Fruit fly (Drosophila melanogaster) whole organism, adult: ENCODE results near the gene CG17207.

Experiments used
- CG11617 ChIP-seq: fragments of 200-800 bp; sonication (Bioruptor generic); optimal IDR thresholded peaks from 2 replicates; lab custom pipeline; 2017; ENCODE audit warnings: mild to moderate bottlenecking, missing biosample characterization, missing genetic modification reagents, missing genetic modification characterization
- CG1620 ChIP-seq: fragments of 200-800 bp; sonication (Bioruptor generic); optimal IDR thresholded peaks from 2 replicates; lab custom pipeline; 2016; ENCODE audit warnings: missing biosample characterization, missing genetic modification characterization
- CG7045 ChIP-seq: fragments of 200-800 bp; sonication (Bioruptor generic); optimal IDR thresholded peaks from 2 replicates; lab custom pipeline; 2017; ENCODE audit warnings: missing biosample characterization, mild to moderate bottlenecking, missing genetic modification characterization
- Crg-1 ChIP-seq: fragments of 200-800 bp; sonication (Bioruptor generic); optimal IDR thresholded peaks from 2 replicates; lab custom pipeline; 2016; ENCODE audit warnings: missing biosample characterization, missing genetic modification characterization
- cic ChIP-seq: fragments of 200-800 bp; sonication (Bioruptor generic); optimal IDR thresholded peaks from 2 replicates; lab custom pipeline; 2017; ENCODE audit warnings: missing biosample characterization, mild to moderate bottlenecking, missing genetic modification characterization, moderate library complexity
- pad ChIP-seq: fragments of 200-800 bp; sonication (Bioruptor generic); optimal IDR thresholded peaks from 3 replicates; lab custom pipeline; 2017; ENCODE audit warnings: missing biosample characterization, missing genetic modification characterization, mild to moderate bottlenecking, moderate library complexity, missing genetic modification reagents

- TF ChIP-seq CG11617 (GFP tag; lab: Kevin White, UChicago) (no peak), pad (GFP tag; lab: Kevin White, UChicago) (no peak), CG1620 (GFP tag; lab: Kevin White, UChicago) (no peak), cic (peak; percentile 39), CG7045 (no peak), Crg-1 (GFP tag; lab: Kevin White, UChicago) (no peak)
These were observed 21.1 kb upstream of the CG17207 start, which contains the start of the genes CG5961 and Polr3C for dm6 chr3R:12459879-12460522.
